Worm (Caenorhabditis elegans) whole organism, late embryonic: Measurements from ENCODE around the gene abi-1.

Source experiments
- C08G9.2 ChIP-seq: sonication (generic microtip); optimal IDR thresholded peaks from 2 replicates; lab custom pipeline; 2016; ENCODE audit warnings: mild to moderate bottlenecking, missing genetic modification characterization, moderate library complexity, missing compliant biosample characterization
- K09A11.1 ChIP-seq: sonication (generic microtip); optimal IDR thresholded peaks from 2 replicates; lab custom pipeline; 2017; ENCODE audit warnings: antibody characterized with exemption, mild to moderate bottlenecking, missing genetic modification characterization, missing compliant biosample characterization; ENCODE audit not compliant: insufficient read depth
- T23F11.4 ChIP-seq: fragments of 200-800 bp; sonication (Bioruptor generic); optimal IDR thresholded peaks from 2 replicates; lab custom pipeline; 2018; ENCODE audit warnings: mild to moderate bottlenecking, missing genetic modification characterization, missing compliant biosample characterization
- ahr-1 ChIP-seq: sonication (generic microtip); optimal IDR thresholded peaks from 2 replicates; lab custom pipeline; 2016; ENCODE audit warnings: missing genetic modification characterization, missing compliant biosample characterization
- ceh-14 ChIP-seq: sonication (generic microtip); optimal IDR thresholded peaks from 2 replicates; lab custom pipeline; 2016; ENCODE audit warnings: missing genotype, missing genetic modification characterization, missing compliant biosample characterization
- ceh-19 ChIP-seq: fragments of 200-800 bp; sonication (Bioruptor generic); optimal IDR thresholded peaks from 2 replicates; lab custom pipeline; 2018; ENCODE audit warnings: mild to moderate bottlenecking, missing genetic modification characterization, missing compliant biosample characterization
- ceh-22 ChIP-seq: sonication (generic microtip); optimal IDR thresholded peaks from 2 replicates; lab custom pipeline; 2017; ENCODE audit warnings: missing biosample characterization, missing genetic modification characterization
- ceh-30 ChIP-seq: fragments of 150-350 bp; optimal IDR thresholded peaks from 2 replicates; lab custom pipeline; 2014; ENCODE audit warnings: missing biosample characterization, missing genetic modification characterization
- ceh-31 ChIP-seq: sonication (generic microtip); optimal IDR thresholded peaks from 2 replicates; lab custom pipeline; 2016; ENCODE audit warnings: missing genetic modification characterization, missing compliant biosample characterization
- ceh-34 ChIP-seq: sonication (generic microtip); optimal IDR thresholded peaks from 2 replicates; lab custom pipeline; 2016; ENCODE audit warnings: mild to moderate bottlenecking, missing genetic modification characterization, missing compliant biosample characterization
- ceh-45 ChIP-seq: fragments of 200-800 bp; sonication (Bioruptor generic); IDR thresholded peaks from 2 replicates; pipeline ENCODE4 v1.3.6; 2022; ENCODE audit warnings: missing genetic modification reagents, missing genetic modification characterization, missing compliant biosample characterization
- ceh-48 ChIP-seq: sonication (generic microtip); optimal IDR thresholded peaks from 2 replicates; lab custom pipeline; 2016; ENCODE audit warnings: missing genetic modification characterization, inconsistent platforms, missing compliant biosample characterization
- ceh-6 ChIP-seq: fragments of 200-800 bp; sonication (Bioruptor generic); optimal IDR thresholded peaks from 2 replicates; lab custom pipeline; 2018; ENCODE audit warnings: mild to moderate bottlenecking, missing genetic modification characterization, missing compliant biosample characterization
- ceh-9 ChIP-seq: sonication (generic microtip); optimal IDR thresholded peaks from 2 replicates; lab custom pipeline; 2016; ENCODE audit warnings: mild to moderate bottlenecking, missing genetic modification characterization, inconsistent platforms, missing compliant biosample characterization
- che-1 ChIP-seq: sonication (generic microtip); optimal IDR thresholded peaks from 2 replicates; lab custom pipeline; 2016; ENCODE audit warnings: mild to moderate bottlenecking, missing genetic modification characterization, missing compliant biosample characterization
- dmd-4 ChIP-seq: sonication (generic microtip); optimal IDR thresholded peaks from 2 replicates; lab custom pipeline; 2016; ENCODE audit warnings: borderline replicate concordance, missing genetic modification characterization, missing compliant biosample characterization
- dve-1 ChIP-seq: sonication (generic microtip); optimal IDR thresholded peaks from 2 replicates; lab custom pipeline; 2017; ENCODE audit warnings: antibody characterized with exemption, mild to moderate bottlenecking, missing genetic modification characterization, missing compliant biosample characterization
- elt-2 ChIP-seq: sonication (generic microtip); optimal IDR thresholded peaks from 2 replicates; lab custom pipeline; 2016; ENCODE audit warnings: missing genetic modification reagents, missing genetic modification characterization, missing compliant biosample characterization
- elt-4 ChIP-seq: sonication (generic microtip); optimal IDR thresholded peaks from 2 replicates; lab custom pipeline; 2016; ENCODE audit warnings: missing genetic modification characterization, missing compliant biosample characterization
- ets-4 ChIP-seq: sonication (generic microtip); optimal IDR thresholded peaks from 2 replicates; lab custom pipeline; 2016; ENCODE audit warnings: missing genetic modification characterization, missing compliant biosample characterization
- fax-1 ChIP-seq: sonication (generic microtip); optimal IDR thresholded peaks from 2 replicates; lab custom pipeline; 2016; ENCODE audit warnings: missing genotype, missing genetic modification characterization, missing compliant biosample characterization
- hlh-13 ChIP-seq: fragments of 200-800 bp; sonication (Bioruptor generic); optimal IDR thresholded peaks from 2 replicates; lab custom pipeline; 2018; ENCODE audit warnings: mild to moderate bottlenecking, missing genetic modification characterization, missing compliant biosample characterization
- hlh-15 ChIP-seq: sonication (generic microtip); optimal IDR thresholded peaks from 2 replicates; lab custom pipeline; 2016; ENCODE audit warnings: missing genetic modification characterization, missing compliant biosample characterization
- hlh-30 ChIP-seq: sonication (generic microtip); optimal IDR thresholded peaks from 2 replicates; lab custom pipeline; 2017; ENCODE audit warnings: antibody characterized with exemption, missing genetic modification characterization, missing compliant biosample characterization; ENCODE audit not compliant: insufficient read depth
- hlh-6 ChIP-seq: sonication (generic microtip); optimal IDR thresholded peaks from 2 replicates; lab custom pipeline; 2016; ENCODE audit warnings: missing genotype, missing genetic modification characterization, missing compliant biosample characterization
- lin-11 ChIP-seq: fragments of 200-800 bp; sonication (Bioruptor generic); optimal IDR thresholded peaks from 2 replicates; lab custom pipeline; 2018; ENCODE audit warnings: mild to moderate bottlenecking, missing genetic modification characterization, missing compliant biosample characterization
- madf-2 ChIP-seq: sonication (generic microtip); optimal IDR thresholded peaks from 2 replicates; lab custom pipeline; 2017; ENCODE audit warnings: missing genetic modification characterization, missing compliant biosample characterization
- nfya-1 ChIP-seq: sonication (generic microtip); optimal IDR thresholded peaks from 2 replicates; lab custom pipeline; 2017; ENCODE audit warnings: missing genetic modification characterization, mild to moderate bottlenecking, missing compliant biosample characterization, antibody characterized with exemption, moderate library complexity
- npax-4 ChIP-seq: sonication (generic microtip); optimal IDR thresholded peaks from 2 replicates; lab custom pipeline; 2016; ENCODE audit warnings: missing genetic modification characterization, missing compliant biosample characterization
- pat-9 ChIP-seq: fragments of 200-800 bp; sonication (Bioruptor generic); optimal IDR thresholded peaks from 2 replicates; lab custom pipeline; 2018; ENCODE audit warnings: mild to moderate bottlenecking, missing genetic modification characterization, moderate library complexity, missing compliant biosample characterization
- pax-1 ChIP-seq: fragments of 150-350 bp; optimal IDR thresholded peaks from 2 replicates; lab custom pipeline; 2014; ENCODE audit warnings: missing biosample characterization, missing genetic modification characterization
- pha-4 ChIP-seq: fragments of 150-350 bp; optimal IDR thresholded peaks from 2 replicates; lab custom pipeline; 2018; ENCODE audit warnings: missing biosample characterization, missing genetic modification reagents, missing genetic modification characterization
- syd-9 ChIP-seq: sonication (generic microtip); optimal IDR thresholded peaks from 2 replicates; lab custom pipeline; 2016; ENCODE audit warnings: mild to moderate bottlenecking, missing genetic modification characterization, moderate library complexity, missing compliant biosample characterization
- tbx-2 ChIP-seq: sonication (generic microtip); optimal IDR thresholded peaks from 2 replicates; lab custom pipeline; 2016; ENCODE audit warnings: missing genetic modification characterization, missing compliant biosample characterization
- ttx-3 ChIP-seq: sonication (generic microtip); optimal IDR thresholded peaks from 2 replicates; lab custom pipeline; 2016; ENCODE audit warnings: missing genetic modification reagents, missing genetic modification characterization, missing compliant biosample characterization
- unc-3 ChIP-seq, 2 experiments: fragments of 200-800 bp in 1 of 2; sonication (Bioruptor generic) in 1 of 2; sonication (generic microtip) in 1 of 2; conservative IDR thresholded peaks in 1 of 2; optimal IDR thresholded peaks in 1 of 2; 2 replicates each; pipeline versions ENCODE4 v1.3.6 to Lab custom; 2016 to 2022; ENCODE audit warnings: missing compliant biosample characterization in 2 of 2, missing genetic modification characterization in 2 of 2, missing genetic modification reagents in 1 of 2
- unc-42 ChIP-seq: sonication (generic microtip); optimal IDR thresholded peaks from 2 replicates; lab custom pipeline; 2016; ENCODE audit warnings: missing genotype, missing genetic modification characterization, missing compliant biosample characterization
- unc-55 ChIP-seq: sonication (generic microtip); optimal IDR thresholded peaks from 2 replicates; lab custom pipeline; 2017; ENCODE audit warnings: missing biosample characterization, missing genetic modification reagents, missing genetic modification characterization
- unc-86 ChIP-seq: sonication (generic microtip); optimal IDR thresholded peaks from 2 replicates; lab custom pipeline; 2016; ENCODE audit warnings: missing genetic modification characterization, missing compliant biosample characterization
- zip-5 ChIP-seq: sonication (generic microtip); optimal IDR thresholded peaks from 2 replicates; lab custom pipeline; 2016; ENCODE audit warnings: missing genetic modification characterization, missing compliant biosample characterization

Gene abi-1

ce11 chrIII:5710676-5711075, 18.1 kb upstream of the abi-1 start:
- TF ChIP-seq ets-4 (tag; lab: Kevin White, UChicago) (peak; percentile 70), nfya-1 (tag; lab: Kevin White, UChicago) (peak; percentile 68), ceh-31 (tag; lab: Kevin White, UChicago) (no peak), elt-2 (tag; lab: Kevin White, UChicago) (peak; percentile 42)
- TF ChIP-seq, all 69 proteins: peak for 3

ce11 chrIII:5710045-5710444, 17.5 kb upstream of the abi-1 start, which contains the start of gene B0336.12:
TSS of gene B0336.12 (minus strand) at chrIII:5710145.
- TF ChIP-seq T23F11.4 (no peak), zip-5 (tag; lab: Kevin White, UChicago) (no peak), ceh-30 (no peak), syd-9 (tag; lab: Kevin White, UChicago) (no peak), unc-3 (GFP tag; conservative IDR thresholded peaks at IDR 0.05; lab: Robert Waterston, UW) (no peak), unc-3 (tag; optimal IDR thresholded peaks at IDR 0.05; lab: Kevin White, UChicago) (no peak), madf-2 (tag; lab: Kevin White, UChicago) (no peak), lin-11 (tag; lab: Kevin White, UChicago) (no peak), unc-86 (tag; lab: Kevin White, UChicago) (no peak)

- TF ChIP-seq fax-1 = no peak
- TF ChIP-seq pax-1 = no peak
- no peak for TF ChIP-seq elt-2 (tag; lab: Kevin White, UChicago)
- no peak for TF ChIP-seq hlh-15 (tag; lab: Kevin White, UChicago)
- TF ChIP-seq ceh-22 = no peak
- no peak for TF ChIP-seq C08G9.2 (tag; lab: Kevin White, UChicago)
- TF ChIP-seq pat-9 = no peak
- no peak for TF ChIP-seq ttx-3
- TF ChIP-seq hlh-30 = no peak
- no peak for TF ChIP-seq ceh-48
- no peak for TF ChIP-seq npax-4 (tag; lab: Kevin White, UChicago)
- no peak for TF ChIP-seq ceh-19 (GFP tag; lab: Kevin White, UChicago)
- no peak for TF ChIP-seq lin-11 (tag; lab: Kevin White, UChicago)
- no peak for TF ChIP-seq che-1 (tag; lab: Kevin White, UChicago)
- no peak for TF ChIP-seq dve-1
- no peak for TF ChIP-seq dmd-4 (tag; lab: Kevin White, UChicago)
- TF ChIP-seq ceh-6 (GFP tag; lab: Kevin White, UChicago) = no peak
- no peak for TF ChIP-seq hlh-13 (GFP tag; lab: Kevin White, UChicago)
- no peak for TF ChIP-seq ceh-9 (tag; lab: Kevin White, UChicago)
- no peak for TF ChIP-seq ceh-30
Measured at ce11 chrIII:5709224-5709623, 16.7 kb upstream of the abi-1 start, which contains the start of gene hpo-28. TSS of gene hpo-28 (minus strand) at chrIII:5709324.

ce11 chrIII:5708024-5708423, 15.5 kb upstream of the abi-1 start:
- TF ChIP-seq hlh-6 (tag; lab: Kevin White, UChicago) = no peak
- TF ChIP-seq pat-9 = no peak
- peak; percentile 29 for TF ChIP-seq ceh-19 (GFP tag; lab: Kevin White, UChicago)
- no peak for TF ChIP-seq fax-1
- TF ChIP-seq ceh-34 = peak; percentile 8

ce11 chrIII:5707546-5707945, 15.0 kb upstream of the abi-1 start:
- TF ChIP-seq unc-55 (GFP tag; lab: Kevin White, UChicago) (no peak), tbx-2 (no peak), ceh-14 (tag; lab: Kevin White, UChicago) (no peak), hlh-30 (no peak), lin-11 (tag; lab: Kevin White, UChicago) (no peak), ceh-31 (tag; lab: Kevin White, UChicago) (no peak), pat-9 (no peak), pha-4 (tag; lab: Kevin White, UChicago) (no peak), T23F11.4 (no peak), ahr-1 (tag; lab: Kevin White, UChicago) (no peak), ceh-45 (no peak), unc-42 (tag; lab: Kevin White, UChicago) (no peak), C08G9.2 (tag; lab: Kevin White, UChicago) (no peak), dmd-4 (tag; lab: Kevin White, UChicago) (no peak), elt-4 (tag; lab: Kevin White, UChicago) (no peak), K09A11.1 (no peak), nfya-1 (tag; lab: Kevin White, UChicago) (no peak)
